Worm (Caenorhabditis elegans): ENCODE results near the gene str-92.
A peak's percentile ranks its signal among the peaks of the same experiment; 100 is the strongest.

The str-92 gene

ce11 chrV:17676553-17676952 lies at the start of gene str-92:
TSS of gene str-92 (minus strand) at chrV:17676653.
- TF ChIP-seq dmd-4 (tag; optimal IDR thresholded peaks at IDR 0.05; ENCODE audit: borderline replicate concordance) (no peak), K09A11.1 (tag; optimal IDR thresholded peaks at IDR 0.05; ENCODE audit: insufficient read depth) (no peak), pha-2 (tag; optimal IDR thresholded peaks at IDR 0.05) (no peak), pros-1 (tag; optimal IDR thresholded peaks at IDR 0.05) (no peak), npax-4 (tag; optimal IDR thresholded peaks at IDR 0.05) (no peak)

DNA sequence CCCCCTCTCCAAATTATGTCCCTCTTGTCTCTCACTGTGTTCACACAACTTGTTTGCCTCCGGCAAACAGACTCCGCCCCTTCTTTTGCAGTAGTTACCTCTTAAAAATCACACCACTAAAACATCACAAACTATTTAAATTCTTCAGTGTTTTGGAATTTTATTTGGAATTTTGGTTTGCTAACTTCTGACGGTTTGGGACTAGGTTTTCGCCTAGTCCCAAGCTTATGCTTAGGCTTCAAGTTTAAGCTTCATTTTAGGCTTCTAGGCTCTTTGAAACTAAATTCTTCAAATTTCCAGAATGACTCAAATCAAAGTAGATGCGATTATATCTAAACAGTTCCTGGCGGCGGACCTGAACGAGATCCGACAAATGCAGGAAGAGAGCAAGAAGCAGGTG lies 48.3 kb upstream of the str-92 start, which contains the start of gene fat-5:
Gene fat-5 (plus strand): TSS at position 301 of the 400 bp plus-strand sequence.
- no peak for TF ChIP-seq nfya-1 (tag; optimal IDR thresholded peaks at IDR 0.05)
- TF ChIP-seq hlh-8 (tag; optimal IDR thresholded peaks at IDR 0.05) = no peak
- TF ChIP-seq unc-3 (GFP tag; conservative IDR thresholded peaks at IDR 0.05) = no peak
- TF ChIP-seq unc-3 (tag; optimal IDR thresholded peaks at IDR 0.05) = no peak
- no peak for TF ChIP-seq elt-4 (tag; optimal IDR thresholded peaks at IDR 0.05)
- no peak for TF ChIP-seq ceh-18 (tag; optimal IDR thresholded peaks at IDR 0.05)
- no peak for TF ChIP-seq K09A11.1 (tag; optimal IDR thresholded peaks at IDR 0.05; ENCODE audit: insufficient read depth)
- TF ChIP-seq ref-2 (tag; optimal IDR thresholded peaks at IDR 0.05) = no peak
- no peak for TF ChIP-seq ceh-22 (tag; optimal IDR thresholded peaks at IDR 0.05)
- no peak for TF ChIP-seq hlh-30 (tag; optimal IDR thresholded peaks at IDR 0.05; ENCODE audit: insufficient read depth)
- TF ChIP-seq sox-2 (GFP tag; IDR thresholded peaks at IDR 0.05) = no peak
- no peak for TF ChIP-seq syd-9 (tag; optimal IDR thresholded peaks at IDR 0.05)
- no peak for TF ChIP-seq unc-42 (tag; optimal IDR thresholded peaks at IDR 0.05)
- no peak for TF ChIP-seq pha-4 (tag; optimal IDR thresholded peaks at IDR 0.05)
- no peak for TF ChIP-seq pat-9 (tag; optimal IDR thresholded peaks at IDR 0.05)

DNA sequence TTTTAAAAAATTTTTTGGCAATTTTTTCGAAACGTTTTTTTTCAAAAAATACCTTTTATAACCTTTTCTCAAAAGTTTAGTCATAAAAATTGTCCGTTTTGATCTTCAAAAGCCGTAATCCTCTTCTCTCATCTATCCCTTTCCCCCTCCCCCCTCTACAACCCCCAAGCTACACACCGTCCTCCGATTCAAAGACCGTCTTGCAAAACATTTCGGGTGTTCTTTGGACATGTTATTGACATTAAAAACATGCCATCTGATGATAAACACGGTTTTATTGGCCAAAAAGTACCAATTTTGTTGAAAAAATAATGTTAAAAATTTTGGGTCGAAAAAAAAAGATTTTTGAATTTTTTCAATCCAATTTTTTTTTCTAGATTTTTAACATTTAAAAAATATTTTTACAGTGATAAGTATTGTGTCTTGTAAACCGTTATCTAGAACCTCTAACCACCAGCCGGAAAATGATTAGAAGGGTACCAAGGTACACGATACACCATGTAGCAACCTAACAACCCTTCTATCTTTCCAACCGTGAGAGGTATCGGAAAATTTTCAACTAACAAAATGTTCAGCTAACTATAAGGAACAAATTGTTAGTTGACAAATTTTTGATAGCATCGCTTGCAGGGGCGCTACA lies 46.8 kb upstream of the str-92 start:
- TF ChIP-seq elt-2 (tag; optimal IDR thresholded peaks at IDR 0.05) = peak; percentile 18
- no peak for TF ChIP-seq ceh-19 (GFP tag; optimal IDR thresholded peaks at IDR 0.05)
- no peak for TF ChIP-seq ceh-45 (GFP tag; IDR thresholded peaks at IDR 0.05)

ce11 chrV:17722553-17722952 lies 46.1 kb upstream of the str-92 start:
- TF ChIP-seq lin-11 (tag; optimal IDR thresholded peaks at IDR 0.05) (no peak), madf-2 (tag; optimal IDR thresholded peaks at IDR 0.05) (no peak)

DNA sequence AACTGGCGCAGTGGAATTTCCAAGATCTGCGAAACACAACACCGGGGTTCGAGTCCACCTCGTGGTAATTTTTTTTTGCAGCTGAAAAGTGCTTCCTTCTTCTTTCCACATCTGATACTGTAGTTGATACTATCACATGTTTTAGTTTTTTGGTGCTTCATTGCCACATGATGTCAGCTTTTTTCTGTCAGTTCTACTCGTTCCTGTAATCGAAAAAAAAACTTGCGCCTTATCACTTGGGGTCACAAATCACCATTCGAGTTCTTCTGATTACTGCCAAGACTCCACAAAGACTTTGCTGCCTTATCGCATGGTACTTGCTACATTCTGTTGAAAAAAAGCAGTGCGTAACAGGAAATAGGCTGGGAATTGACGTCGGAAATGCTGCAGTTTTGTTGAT lies 45.3 kb upstream of the str-92 start:
- TF ChIP-seq fkh-6 (tag; optimal IDR thresholded peaks at IDR 0.05) (no peak), elt-2 (tag; optimal IDR thresholded peaks at IDR 0.05) (peak; percentile 83)

DNA sequence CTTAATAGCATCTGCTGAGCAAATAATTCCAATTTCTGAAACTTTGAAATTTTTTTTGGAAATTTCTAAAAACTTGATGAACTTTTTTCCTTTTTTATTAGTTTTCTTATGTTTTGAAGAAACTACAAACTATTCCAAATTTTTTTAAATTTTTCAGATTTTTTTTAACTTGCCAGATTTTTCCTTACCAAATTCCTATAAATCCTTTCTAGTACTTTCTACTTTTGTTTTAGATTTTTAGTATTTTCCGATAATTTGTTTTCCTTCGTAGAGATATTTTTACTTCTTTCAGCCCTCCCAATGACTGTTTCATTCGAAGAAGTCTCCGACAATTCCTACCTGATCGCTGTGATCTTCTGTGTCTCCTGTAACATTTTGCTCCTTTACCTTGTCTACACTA lies 42.2 kb upstream of the str-92 start, which contains the start of gene str-77:
Gene str-77 (plus strand): TSS at position 301 of the 400 bp plus-strand sequence.
- no peak for TF ChIP-seq madf-2 (tag; optimal IDR thresholded peaks at IDR 0.05)
- no peak for TF ChIP-seq K02D7.2 (tag; optimal IDR thresholded peaks at IDR 0.05)
- TF ChIP-seq pha-4 (tag; optimal IDR thresholded peaks at IDR 0.05) = no peak
- no peak for TF ChIP-seq gmeb-2 (tag; optimal IDR thresholded peaks at IDR 0.05)
- no peak for TF ChIP-seq ztf-16 (tag; optimal IDR thresholded peaks at IDR 0.05)
- TF ChIP-seq unc-86 (tag; optimal IDR thresholded peaks at IDR 0.05) = no peak
- TF ChIP-seq ceh-48 (tag; optimal IDR thresholded peaks at IDR 0.05) = no peak
- no peak for TF ChIP-seq pqm-1 (tag; optimal IDR thresholded peaks at IDR 0.05)
- no peak for TF ChIP-seq mec-3 (tag; optimal IDR thresholded peaks at IDR 0.05; ENCODE audit: borderline replicate concordance)
- TF ChIP-seq lin-11 (tag; optimal IDR thresholded peaks at IDR 0.05) = no peak
- TF ChIP-seq ceh-30 (tag; optimal IDR thresholded peaks at IDR 0.05) = no peak
- no peak for TF ChIP-seq K09A11.1 (tag; optimal IDR thresholded peaks at IDR 0.05; ENCODE audit: insufficient read depth)
- TF ChIP-seq hlh-13 (GFP tag; optimal IDR thresholded peaks at IDR 0.05) = no peak
- TF ChIP-seq sdc-2 (tag; optimal IDR thresholded peaks at IDR 0.05) = no peak
- no peak for TF ChIP-seq dmd-4 (tag; optimal IDR thresholded peaks at IDR 0.05; ENCODE audit: borderline replicate concordance)
- no peak for TF ChIP-seq hlh-15 (tag; optimal IDR thresholded peaks at IDR 0.05)
- TF ChIP-seq ceh-24 (tag; optimal IDR thresholded peaks at IDR 0.05) = no peak
- TF ChIP-seq ceh-2 (tag; optimal IDR thresholded peaks at IDR 0.05) = no peak
- no peak for TF ChIP-seq C08G9.2 (tag; optimal IDR thresholded peaks at IDR 0.05)
- TF ChIP-seq npax-4 (tag; optimal IDR thresholded peaks at IDR 0.05) = no peak

All from whole organism, late embryonic.